Worm (Caenorhabditis elegans) whole organism, midembryonic: ENCODE results near the gene itr-1.
A peak's percentile ranks its signal among the peaks of the same experiment; 100 is the strongest.

Experiments used
- T22C8.4 ChIP-seq: fragments of 200-800 bp; sonication (Bioruptor generic); IDR thresholded peaks from 2 replicates; pipeline ENCODE4 v1.3.6; 2022; ENCODE audit warnings: missing genetic modification characterization, missing compliant biosample characterization
- cog-1 ChIP-seq: sonication (generic microtip); optimal IDR thresholded peaks from 2 replicates; lab custom pipeline; 2016; ENCODE audit warnings: missing genetic modification characterization, missing compliant biosample characterization
- flt-1 ChIP-seq: fragments of 200-800 bp; sonication (Bioruptor generic); IDR thresholded peaks from 2 replicates; pipeline ENCODE4 v1.3.6; 2022; ENCODE audit warnings: missing genetic modification characterization, missing compliant biosample characterization
- klf-2 ChIP-seq: fragments of 200-800 bp; sonication (Bioruptor generic); conservative IDR thresholded peaks from 2 replicates; pipeline ENCODE4 v1.3.6; 2022; ENCODE audit warnings: missing genetic modification reagents, missing genetic modification characterization, missing compliant biosample characterization
- med-1 ChIP-seq: sonication (generic microtip); optimal IDR thresholded peaks from 2 replicates; lab custom pipeline; 2017; ENCODE audit warnings: missing genetic modification characterization, mild to moderate bottlenecking, missing compliant biosample characterization, antibody characterized with exemption, missing genetic modification reagents; ENCODE audit not compliant: insufficient read depth
- ref-1 ChIP-seq: fragments of 200-800 bp; sonication (Bioruptor generic); conservative IDR thresholded peaks from 2 replicates; pipeline ENCODE4 v1.3.6; 2022; ENCODE audit warnings: missing genetic modification reagents, missing genetic modification characterization, missing compliant biosample characterization
- tab-1 ChIP-seq: fragments of 200-800 bp; sonication (Bioruptor generic); IDR thresholded peaks from 2 replicates; pipeline ENCODE4 v1.3.6; 2022; ENCODE audit warnings: missing genetic modification characterization, missing compliant biosample characterization
- ztf-23 ChIP-seq: fragments of 200-800 bp; sonication (Bioruptor generic); IDR thresholded peaks from 2 replicates; pipeline ENCODE4 v1.3.6; 2022; ENCODE audit warnings: missing genetic modification reagents, missing genetic modification characterization, missing compliant biosample characterization
- ztf-29 ChIP-seq: fragments of 200-800 bp; sonication (Bioruptor generic); IDR thresholded peaks from 2 replicates; pipeline ENCODE4 v1.3.6; 2022; ENCODE audit warnings: missing genetic modification reagents, missing genetic modification characterization, missing compliant biosample characterization

itr-1 gene

ce11 chrIV:7650433-7650832 lies 24.5 kb upstream of the itr-1 start:
- TF ChIP-seq T22C8.4 (GFP tag; lab: Robert Waterston, UW) (no peak), tab-1 (GFP tag; lab: Robert Waterston, UW) (no peak), klf-2 (GFP tag; lab: Robert Waterston, UW) (no peak), ztf-23 (GFP tag; lab: Robert Waterston, UW) (no peak), ztf-29 (GFP tag; lab: Robert Waterston, UW) (no peak), cog-1 (tag; lab: Kevin White, UChicago) (no peak), flt-1 (GFP tag; lab: Robert Waterston, UW) (no peak), med-1 (GFP tag; lab: Kevin White, UChicago) (no peak), ref-1 (GFP tag; lab: Robert Waterston, UW) (no peak)

DNA sequence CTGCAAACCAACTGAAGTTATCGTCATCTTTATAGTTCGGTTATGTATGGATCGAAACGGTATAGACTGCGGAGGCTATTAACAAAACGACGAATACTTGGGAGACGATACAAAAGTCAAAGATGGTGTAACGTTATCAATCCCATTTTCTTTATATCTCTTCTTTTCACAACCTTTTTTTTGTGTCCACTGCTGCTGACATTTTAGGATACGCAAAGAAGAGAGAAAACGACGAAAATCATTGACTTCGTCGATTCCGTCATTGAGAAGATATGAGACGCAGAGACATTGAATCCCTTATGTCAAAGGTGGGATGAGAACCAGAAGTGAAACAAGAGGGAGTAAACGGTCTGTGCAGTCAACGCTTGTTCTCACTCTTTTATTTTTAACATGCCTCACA lies 23.9 kb upstream of the itr-1 start, which contains the start of gene cima-1:
TSS of gene cima-1 (plus strand) at position 340 of the 400 bp plus-strand sequence.
- TF ChIP-seq ref-1 (GFP tag; lab: Robert Waterston, UW), result no peak
- no peak for TF ChIP-seq tab-1 (GFP tag; lab: Robert Waterston, UW)
- TF ChIP-seq flt-1 (GFP tag; lab: Robert Waterston, UW), result no peak

DNA sequence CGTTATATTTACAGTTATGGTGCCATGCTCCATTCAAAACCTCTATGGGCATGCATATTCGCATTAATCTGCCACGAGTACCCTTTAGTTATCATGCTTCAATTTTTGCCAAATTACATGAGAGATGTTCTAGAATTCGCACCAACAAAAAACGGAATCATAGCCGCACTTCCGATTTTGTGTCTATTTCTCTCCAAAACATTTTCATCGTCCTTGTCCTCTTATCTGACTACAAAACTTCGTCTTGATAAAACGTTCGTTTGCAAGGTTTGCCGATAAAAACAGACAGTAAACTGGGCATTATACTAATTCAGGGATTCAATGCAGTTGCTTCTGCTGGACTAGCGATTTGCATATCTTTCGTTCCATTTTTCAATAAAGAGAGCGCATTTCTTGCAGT lies 21.8 kb upstream of the itr-1 start:
- TF ChIP-seq cog-1 (tag; lab: Kevin White, UChicago) (no peak), ztf-23 (GFP tag; lab: Robert Waterston, UW) (no peak), ztf-29 (GFP tag; lab: Robert Waterston, UW) (no peak), ref-1 (GFP tag; lab: Robert Waterston, UW) (no peak)

- peak; percentile 70; the same call in 1 of the 2 replicates for TF ChIP-seq flt-1 (GFP tag; lab: Robert Waterston, UW)
- no peak for TF ChIP-seq klf-2 (GFP tag; lab: Robert Waterston, UW)
- TF ChIP-seq ztf-23 (GFP tag; lab: Robert Waterston, UW), result peak; percentile 85
- no peak for TF ChIP-seq tab-1 (GFP tag; lab: Robert Waterston, UW)
- TF ChIP-seq med-1 (GFP tag; lab: Kevin White, UChicago), result no peak
- peak; percentile 41 for TF ChIP-seq cog-1 (tag; lab: Kevin White, UChicago)
- 0 out of 2 replicates have a peak, but pooled peaks have one; percentile 12 for TF ChIP-seq ztf-29 (GFP tag; lab: Robert Waterston, UW)
- no peak for TF ChIP-seq ref-1 (GFP tag; lab: Robert Waterston, UW)
- TF ChIP-seq T22C8.4 (GFP tag; lab: Robert Waterston, UW), result no peak
Observed at ce11 chrIV:7654212-7654778, 20.7 kb upstream of the itr-1 start, which contains the start of gene nrde-4. Gene nrde-4 (minus strand): TSS chrIV:7654262.

DNA sequence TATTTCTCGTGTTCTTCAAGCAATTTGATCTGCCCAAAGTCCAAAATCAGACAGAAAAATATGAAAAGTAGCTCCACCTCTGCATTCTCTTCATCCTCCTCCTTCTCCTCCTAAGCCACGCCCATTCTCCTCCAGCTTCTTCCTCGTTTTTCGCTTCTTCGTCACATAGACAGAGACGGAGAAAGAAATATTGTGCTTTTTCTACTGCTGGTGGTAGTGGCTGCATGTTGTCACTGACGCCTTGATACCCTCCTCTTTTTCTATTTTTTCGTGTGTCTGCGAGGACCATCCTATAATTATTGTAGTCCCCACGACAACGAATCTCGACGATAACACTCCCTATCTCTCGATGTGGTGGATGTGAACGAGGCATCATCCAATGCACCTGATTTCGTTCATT lies 16.4 kb upstream of the itr-1 start, which contains the start of gene C08G9.1:
TSS of gene C08G9.1 (plus strand) at position 175 of the 400 bp plus-strand sequence.
- no peak for TF ChIP-seq T22C8.4 (GFP tag; lab: Robert Waterston, UW)
- no peak for TF ChIP-seq ztf-29 (GFP tag; lab: Robert Waterston, UW)

DNA sequence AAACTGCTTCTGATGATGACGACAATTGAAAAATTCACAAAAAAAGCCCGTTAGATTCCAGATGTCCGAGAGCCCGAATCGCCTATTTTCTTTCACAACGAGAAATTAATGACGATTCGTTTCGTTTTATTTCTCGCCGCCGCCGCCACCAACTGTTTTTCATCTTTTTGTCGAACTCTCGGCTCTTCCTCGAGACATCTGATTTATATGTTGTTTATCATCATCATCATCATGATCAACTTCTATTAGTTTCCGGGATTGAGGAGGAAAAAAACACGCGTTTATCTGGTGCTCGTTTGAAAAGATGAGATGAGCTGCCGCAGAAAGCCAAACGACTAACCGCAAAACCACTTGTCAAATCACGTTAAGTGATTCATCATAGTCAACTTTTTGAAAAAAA lies 15.5 kb upstream of the itr-1 start:
- TF ChIP-seq tab-1 (GFP tag; lab: Robert Waterston, UW) (no peak), klf-2 (GFP tag; lab: Robert Waterston, UW) (no peak), med-1 (GFP tag; lab: Kevin White, UChicago) (no peak), ref-1 (GFP tag; lab: Robert Waterston, UW) (no peak), ztf-29 (GFP tag; lab: Robert Waterston, UW) (no peak), cog-1 (tag; lab: Kevin White, UChicago) (no peak), flt-1 (GFP tag; lab: Robert Waterston, UW) (no peak), ztf-23 (GFP tag; lab: Robert Waterston, UW) (no peak), T22C8.4 (GFP tag; lab: Robert Waterston, UW) (no peak)

ce11 chrIV:7661569-7661968 lies 13.4 kb upstream of the itr-1 start:
- no peak for TF ChIP-seq med-1 (GFP tag; lab: Kevin White, UChicago)
- no peak for TF ChIP-seq tab-1 (GFP tag; lab: Robert Waterston, UW)
- TF ChIP-seq ztf-23 (GFP tag; lab: Robert Waterston, UW), result no peak
- no peak for TF ChIP-seq klf-2 (GFP tag; lab: Robert Waterston, UW)
- TF ChIP-seq flt-1 (GFP tag; lab: Robert Waterston, UW), result no peak
- no peak for TF ChIP-seq T22C8.4 (GFP tag; lab: Robert Waterston, UW)
- TF ChIP-seq ref-1 (GFP tag; lab: Robert Waterston, UW), result no peak
- TF ChIP-seq ztf-29 (GFP tag; lab: Robert Waterston, UW), result no peak
- TF ChIP-seq cog-1 (tag; lab: Kevin White, UChicago), result no peak

DNA sequence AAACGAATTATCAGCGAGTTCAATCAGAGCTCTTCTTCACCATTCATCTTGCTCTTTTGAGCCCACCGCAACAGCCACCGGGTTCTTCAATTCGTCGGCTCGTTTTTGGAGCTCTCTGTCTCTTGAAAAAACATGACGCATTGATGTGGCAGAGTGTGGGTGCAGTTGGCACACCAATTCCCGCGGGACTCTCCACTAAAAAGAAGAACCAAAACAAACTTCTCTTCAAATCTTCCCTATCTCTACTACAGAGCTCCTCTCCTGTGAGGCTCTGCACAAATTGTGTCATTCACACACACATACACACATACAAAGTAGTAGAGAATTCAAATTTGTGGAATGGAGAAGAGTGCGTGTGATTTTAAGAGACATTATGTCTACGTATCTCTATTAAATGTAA lies 12.0 kb upstream of the itr-1 start:
- no peak for TF ChIP-seq T22C8.4 (GFP tag; lab: Robert Waterston, UW)
- no peak for TF ChIP-seq ztf-23 (GFP tag; lab: Robert Waterston, UW)
- no peak for TF ChIP-seq ztf-29 (GFP tag; lab: Robert Waterston, UW)
- no peak for TF ChIP-seq ref-1 (GFP tag; lab: Robert Waterston, UW)
- no peak for TF ChIP-seq flt-1 (GFP tag; lab: Robert Waterston, UW)
- TF ChIP-seq tab-1 (GFP tag; lab: Robert Waterston, UW), result no peak
- no peak for TF ChIP-seq klf-2 (GFP tag; lab: Robert Waterston, UW)
- TF ChIP-seq cog-1 (tag; lab: Kevin White, UChicago), result no peak
- TF ChIP-seq med-1 (GFP tag; lab: Kevin White, UChicago), result no peak

DNA sequence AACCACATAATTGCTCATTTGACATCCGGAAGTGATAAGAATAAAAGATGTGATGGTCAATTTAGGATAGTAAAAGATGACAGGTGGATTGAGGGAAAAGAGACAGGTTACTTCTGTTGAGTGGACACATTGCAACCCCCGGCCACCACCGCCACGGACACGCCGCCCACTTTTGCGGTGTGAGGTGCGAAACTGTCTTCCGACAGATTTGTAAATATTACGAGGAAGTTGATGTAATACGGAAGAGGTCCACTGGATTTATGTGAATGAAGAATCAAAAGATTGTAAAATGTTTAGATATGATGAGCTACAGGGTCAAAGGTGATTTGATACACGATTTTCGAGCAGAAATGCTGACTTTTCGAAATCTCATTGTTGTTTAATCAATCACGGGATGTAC lies 2.1 kb upstream of the itr-1 start, which contains the start of gene C08G9.2:
TSS of gene C08G9.2 (minus strand) at position 101 of the 400 bp plus-strand sequence.
- no peak for TF ChIP-seq ztf-23 (GFP tag; lab: Robert Waterston, UW)
- no peak for TF ChIP-seq med-1 (GFP tag; lab: Kevin White, UChicago)
- no peak for TF ChIP-seq flt-1 (GFP tag; lab: Robert Waterston, UW)
- TF ChIP-seq tab-1 (GFP tag; lab: Robert Waterston, UW), result no peak
- no peak for TF ChIP-seq cog-1 (tag; lab: Kevin White, UChicago)
- TF ChIP-seq klf-2 (GFP tag; lab: Robert Waterston, UW), result no peak
- no peak for TF ChIP-seq T22C8.4 (GFP tag; lab: Robert Waterston, UW)
- TF ChIP-seq ref-1 (GFP tag; lab: Robert Waterston, UW), result no peak
